Fruit fly (Drosophila melanogaster): ENCODE measurements around the gene eRF3.

DNA sequence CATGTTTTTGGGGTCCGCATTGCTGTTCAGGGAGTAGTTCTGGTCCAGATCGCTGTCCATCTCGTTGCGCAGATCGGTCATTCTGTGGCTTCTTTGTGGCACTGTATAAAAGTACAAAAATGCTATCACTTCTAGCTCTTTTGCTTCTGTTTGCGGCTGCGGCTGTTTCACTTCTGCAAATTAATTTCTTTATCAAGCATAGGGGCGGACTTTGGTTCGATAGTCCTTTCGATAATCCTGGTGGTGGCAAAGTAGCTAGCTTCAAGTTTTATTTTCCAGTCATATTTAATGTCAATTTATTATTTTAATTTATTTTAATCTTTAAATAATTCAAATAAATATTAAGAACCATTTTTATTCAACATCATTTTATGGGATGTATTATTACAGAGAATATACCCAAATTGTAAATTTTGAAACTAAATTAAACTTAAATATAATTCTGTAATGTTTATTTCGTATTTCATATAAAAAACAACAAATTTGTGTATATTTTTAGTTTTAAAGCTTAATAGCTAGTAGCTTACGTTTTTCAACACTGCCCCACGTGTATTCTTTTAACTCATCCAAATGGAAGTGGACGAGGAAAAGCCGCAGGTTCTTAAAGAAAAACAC, 6.7 kb upstream of the eRF3 start, which contains the start of the genes CG5446 and Trm1:
- no peak for TF ChIP-seq psq (optimal IDR thresholded peaks at IDR 0.05)
- TF ChIP-seq h (optimal IDR thresholded peaks at IDR 0.05) = no peak
- no peak for TF ChIP-seq Sin3A (optimal IDR thresholded peaks at IDR 0.05)
- no peak for TF ChIP-seq ttk (optimal IDR thresholded peaks at IDR 0.05)

Data from Kc167 (cell line).